Fruit fly (Drosophila melanogaster): Measurements from ENCODE around the gene ZAP3.

Gene ZAP3

dm6 chrX:10103569-10104083, 21.3 kb upstream of the ZAP3 start (continued):
- peak; percentile 15 for TF ChIP-seq Sox14 (GFP tag; optimal IDR thresholded peaks at IDR 0.05)

DNA sequence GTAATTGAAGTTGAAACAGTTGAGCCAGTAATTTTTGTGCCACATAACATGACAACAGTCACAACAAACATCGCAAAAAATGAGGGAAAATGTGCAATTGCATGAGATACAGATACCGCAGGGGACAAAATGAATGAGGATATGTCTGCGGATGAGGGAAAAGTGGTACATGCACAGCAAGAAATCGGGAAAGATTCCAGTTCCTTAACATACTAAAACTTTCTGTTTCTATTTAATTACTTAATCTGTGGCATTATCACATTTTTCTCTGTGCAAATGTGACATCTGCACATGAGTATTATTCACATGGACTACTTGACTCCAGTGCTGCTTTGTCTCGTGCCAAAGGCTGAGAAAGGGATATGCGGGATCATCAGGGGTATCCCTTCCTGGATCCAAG, 10.5 kb upstream of the ZAP3 start:
- TF ChIP-seq pdm3 (GFP tag; optimal IDR thresholded peaks at IDR 0.05) (peak; percentile 14), Eip93F (GFP tag; optimal IDR thresholded peaks at IDR 0.05) (no peak), CG1621 (tag; optimal IDR thresholded peaks at IDR 0.05) (no peak), salr (GFP tag; optimal IDR thresholded peaks at IDR 0.05) (no peak), dsx (GFP tag; optimal IDR thresholded peaks at IDR 0.05; ENCODE audit: poor library complexity, severe bottlenecking) (no peak), CG11902 (GFP tag; optimal IDR thresholded peaks at IDR 0.05) (no peak), CG11294 (GFP tag; IDR thresholded peaks at IDR 0.05) (no peak), fd85E (GFP tag; optimal IDR thresholded peaks at IDR 0.05) (no peak), Sox14 (GFP tag; optimal IDR thresholded peaks at IDR 0.05) (no peak), CG16779 (tag; optimal IDR thresholded peaks at IDR 0.05) (no peak), Smox (GFP tag; optimal IDR thresholded peaks at IDR 0.05) (no peak), svp (GFP tag) (peak; percentile 62), net (GFP tag; optimal IDR thresholded peaks at IDR 0.05) (no peak), esn (GFP tag; optimal IDR thresholded peaks at IDR 0.05) (no peak), Sox15 (GFP tag; optimal IDR thresholded peaks at IDR 0.05) (no peak), topi (GFP tag; optimal IDR thresholded peaks at IDR 0.05) (no peak), Ets96B (tag; optimal IDR thresholded peaks at IDR 0.05) (no peak), CG4318 (GFP tag; optimal IDR thresholded peaks at IDR 0.05) (no peak), CG8319 (GFP tag; optimal IDR thresholded peaks at IDR 0.05) (no peak), Eip78C (GFP tag) (peak; percentile 65)

dm6 chrX:10089188-10089587, 6.9 kb upstream of the ZAP3 start:
- TF ChIP-seq Eip78C (GFP tag) (peak; percentile 25), CG16779 (tag; optimal IDR thresholded peaks at IDR 0.05) (no peak), eg (GFP tag; IDR thresholded peaks at IDR 0.05) (0 out of 3 replicates have a peak, but pooled peaks have one; percentile 22), CG6276 (GFP tag; optimal IDR thresholded peaks at IDR 0.05) (peak; percentile 3), svp (GFP tag) (peak; percentile 69), lz (GFP tag; optimal IDR thresholded peaks at IDR 0.05) (no peak), ss (GFP tag; optimal IDR thresholded peaks at IDR 0.05) (no peak), dac (GFP tag; optimal IDR thresholded peaks at IDR 0.05) (no peak), CG9139 (GFP tag; optimal IDR thresholded peaks at IDR 0.05) (no peak)

DNA sequence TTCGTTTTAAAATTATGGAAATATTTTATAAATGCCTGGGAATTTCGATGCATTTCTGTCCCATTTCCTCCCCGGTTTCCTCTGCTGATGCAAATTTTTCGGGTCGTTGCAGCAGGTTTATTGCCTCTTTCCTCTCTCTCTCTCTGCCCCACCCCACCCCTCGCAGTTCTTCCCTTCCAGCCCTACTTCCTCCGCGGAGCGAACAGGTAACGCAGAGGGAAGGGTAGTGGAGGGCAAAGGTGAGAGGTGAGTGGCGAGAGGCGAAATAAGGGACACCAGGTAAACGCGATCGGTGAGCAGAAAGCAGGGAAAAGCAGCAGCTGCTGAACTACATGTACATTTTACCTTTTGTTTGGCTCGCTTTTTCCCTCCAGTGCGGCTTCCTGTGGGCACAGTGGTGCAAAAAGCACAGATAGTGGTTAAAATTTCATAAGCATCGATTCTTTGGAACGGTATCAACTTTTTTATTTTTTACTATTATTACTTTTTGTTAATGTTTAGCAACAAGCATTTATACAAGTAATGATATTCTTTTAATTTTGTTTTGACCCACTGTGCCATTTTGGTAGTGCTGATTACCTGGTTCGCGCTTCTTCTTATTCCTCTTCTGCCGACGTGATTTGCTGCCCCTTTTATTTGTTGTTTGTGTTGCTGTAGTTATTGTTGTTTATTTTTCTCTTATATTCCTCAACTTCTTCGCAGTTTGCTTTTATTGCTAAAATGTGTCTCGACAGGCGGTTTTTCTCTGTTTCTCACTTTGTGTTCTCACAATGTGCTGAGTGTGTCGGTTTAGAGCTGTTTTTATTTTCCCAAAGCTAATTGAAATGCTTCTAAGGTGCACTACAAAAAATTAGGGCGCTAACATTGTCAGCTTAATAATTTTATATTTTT, 6.0 kb upstream of the ZAP3 start:
- TF ChIP-seq Hr39 (GFP tag; optimal IDR thresholded peaks at IDR 0.05), result peak; percentile 74
- peak; percentile 60 for TF ChIP-seq dsx (GFP tag; optimal IDR thresholded peaks at IDR 0.05; ENCODE audit: poor library complexity, severe bottlenecking)
- TF ChIP-seq salr (GFP tag; optimal IDR thresholded peaks at IDR 0.05), result peak; percentile 21 to 49
- TF ChIP-seq CG11902 (GFP tag; optimal IDR thresholded peaks at IDR 0.05), result peak; percentile 53
- TF ChIP-seq ss (GFP tag; optimal IDR thresholded peaks at IDR 0.05), result peak; percentile 72 to 76
- peak; percentile 81 for TF ChIP-seq Sox14 (GFP tag; optimal IDR thresholded peaks at IDR 0.05)
- peak; percentile 70; the same call in 2 of the 3 replicates for TF ChIP-seq eg (GFP tag; IDR thresholded peaks at IDR 0.05)
- peak; percentile 82 for TF ChIP-seq pdm3 (GFP tag; optimal IDR thresholded peaks at IDR 0.05)
- TF ChIP-seq fkh (GFP tag; optimal IDR thresholded peaks at IDR 0.05), result no peak
- peak; percentile 77 for TF ChIP-seq CG10631 (GFP tag; optimal IDR thresholded peaks at IDR 0.05)
- peak; percentile 67 for TF ChIP-seq cyc (GFP tag; optimal IDR thresholded peaks at IDR 0.05)
- TF ChIP-seq CG34406 (GFP tag; optimal IDR thresholded peaks at IDR 0.05), result peak; percentile 85
- TF ChIP-seq net (GFP tag; optimal IDR thresholded peaks at IDR 0.05), result peak; percentile 76
- peak; percentile 69 for TF ChIP-seq Ets21C (GFP tag; optimal IDR thresholded peaks at IDR 0.05)
- TF ChIP-seq CG6808 (GFP tag; optimal IDR thresholded peaks at IDR 0.05), result peak; percentile 77
- peak; percentile 44; the same call in 1 of the 2 replicates for TF ChIP-seq CG11294 (GFP tag; IDR thresholded peaks at IDR 0.05)
- peak; percentile 81 for TF ChIP-seq CG10669 (GFP tag; optimal IDR thresholded peaks at IDR 0.05)
- TF ChIP-seq Eip93F (GFP tag; optimal IDR thresholded peaks at IDR 0.05), result peak; percentile 2
- TF ChIP-seq svp (GFP tag), result peak; percentile 91
- TF ChIP-seq fd59A (GFP tag; optimal IDR thresholded peaks at IDR 0.05), result peak; percentile 71
- peak; percentile 80 for TF ChIP-seq CG8119 (GFP tag; IDR thresholded peaks at IDR 0.05)
- TF ChIP-seq Sox102F (GFP tag; optimal IDR thresholded peaks at IDR 0.05), result peak; percentile 86
- peak; percentile 53 for TF ChIP-seq CG6276 (GFP tag; optimal IDR thresholded peaks at IDR 0.05)
- TF ChIP-seq Hr38 (GFP tag; optimal IDR thresholded peaks at IDR 0.05), result no peak
- 0 out of 2 replicates have a peak, but pooled peaks have one; percentile 13 for TF ChIP-seq Gug (GFP tag; IDR thresholded peaks at IDR 0.05)
- TF ChIP-seq esn (GFP tag; optimal IDR thresholded peaks at IDR 0.05), result peak; percentile 87
- peak; percentile 71 for TF ChIP-seq CG6854 (GFP tag; optimal IDR thresholded peaks at IDR 0.05)
- peak; percentile 39 for TF ChIP-seq CG4318 (GFP tag; optimal IDR thresholded peaks at IDR 0.05)
- TF ChIP-seq CG9139 (GFP tag; optimal IDR thresholded peaks at IDR 0.05), result peak; percentile 69
- TF ChIP-seq dac (GFP tag; optimal IDR thresholded peaks at IDR 0.05), result peak; percentile 42
- peak; percentile 56 for TF ChIP-seq CG16779 (tag; optimal IDR thresholded peaks at IDR 0.05)

All from whole organism, prepupa.